Worm (Caenorhabditis elegans): ENCODE data around the gene abts-2.

- TF ChIP-seq lin-39 (tag; optimal IDR thresholded peaks at IDR 0.05), result no peak
- no peak for TF ChIP-seq ceh-82 (tag; optimal IDR thresholded peaks at IDR 0.05)
- TF ChIP-seq sea-2 (GFP tag; optimal IDR thresholded peaks at IDR 0.05), result no peak
- TF ChIP-seq ama-1 (optimal IDR thresholded peaks at IDR 0.05), result no peak
- no peak for TF ChIP-seq elt-1 (tag; optimal IDR thresholded peaks at IDR 0.05)
- no peak for TF ChIP-seq nhr-23 (tag; optimal IDR thresholded peaks at IDR 0.05)
- no peak for TF ChIP-seq egl-27 (tag; optimal IDR thresholded peaks at IDR 0.05)
- no peak for TF ChIP-seq elt-3 (tag; optimal IDR thresholded peaks at IDR 0.05)
- no peak for TF ChIP-seq lin-15B (tag; optimal IDR thresholded peaks at IDR 0.05)
These were observed 27.3 kb upstream of the abts-2 start for ce11 chrX:11558156-11558555.
